Worm (Caenorhabditis elegans): ENCODE data around the gene ida-1.

ida-1 gene

DNA sequence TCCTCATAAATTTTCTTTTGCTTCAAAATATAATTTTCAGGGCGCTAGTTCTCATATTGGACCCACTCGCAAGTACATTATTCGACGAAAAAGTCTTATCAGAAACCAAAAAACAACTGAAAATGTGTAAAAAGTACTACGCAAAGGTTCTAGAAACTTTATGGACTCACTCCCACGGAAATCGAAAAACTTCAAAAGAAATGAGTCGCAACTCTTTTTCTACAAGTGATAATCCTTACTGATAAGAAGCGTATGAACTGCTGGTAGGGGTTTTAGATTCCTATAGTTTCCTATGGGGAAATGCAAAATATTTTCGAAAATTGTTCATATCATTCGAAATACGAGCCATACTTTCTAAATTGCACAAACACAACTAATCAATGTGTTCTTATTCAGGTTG lies 10.8 kb upstream of the ida-1 start, which contains the start of gene B0244.5:
B0244.5 (plus strand) TSS at position 301 of the 400 bp plus-strand sequence.
- no peak for TF ChIP-seq nhr-77 (tag; optimal IDR thresholded peaks at IDR 0.05)
- no peak for TF ChIP-seq C34B4.2 (tag; optimal IDR thresholded peaks at IDR 0.05)
- no peak for TF ChIP-seq Y116A8C.19 (tag; optimal IDR thresholded peaks at IDR 0.05; ENCODE audit: borderline replicate concordance)
- TF ChIP-seq pax-3 (tag; optimal IDR thresholded peaks at IDR 0.05) = no peak
- no peak for TF ChIP-seq irx-1 (tag; optimal IDR thresholded peaks at IDR 0.05)
- TF ChIP-seq F16B12.6 (tag; optimal IDR thresholded peaks at IDR 0.05) = no peak
- no peak for TF ChIP-seq tbx-2 (tag; optimal IDR thresholded peaks at IDR 0.05)
- TF ChIP-seq tlp-1 (tag; optimal IDR thresholded peaks at IDR 0.05) = no peak
- TF ChIP-seq nhr-19 (GFP tag; conservative IDR thresholded peaks at IDR 0.05) = no peak
- TF ChIP-seq lin-39 (tag; optimal IDR thresholded peaks at IDR 0.05) = no peak
- TF ChIP-seq swsn-7 (tag; optimal IDR thresholded peaks at IDR 0.05) = no peak
- TF ChIP-seq nhr-28 (tag; optimal IDR thresholded peaks at IDR 0.05) = no peak
- no peak for TF ChIP-seq unc-86 (tag; optimal IDR thresholded peaks at IDR 0.05)

DNA sequence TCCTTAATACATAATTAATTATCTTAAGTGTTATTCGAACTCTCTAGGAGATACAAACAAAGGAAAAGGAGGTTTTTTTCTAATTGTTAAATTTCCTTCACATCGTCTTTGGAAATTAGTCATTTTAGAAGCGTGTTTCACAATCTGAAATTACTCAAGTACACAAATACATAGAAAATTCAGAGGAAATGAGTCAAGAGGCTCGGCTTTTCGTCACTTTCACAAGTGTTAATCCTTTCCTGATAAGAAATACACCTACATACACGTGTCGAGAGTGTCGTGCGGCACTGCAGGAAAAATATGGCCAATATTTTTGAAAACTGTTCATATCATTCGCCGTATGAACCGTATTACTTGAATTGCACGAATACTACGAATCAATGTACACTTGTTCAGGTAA lies 8.2 kb upstream of the ida-1 start, which contains the start of gene B0244.4:
B0244.4 (plus strand) TSS at position 301 of the 400 bp plus-strand sequence.
- TF ChIP-seq mef-2 (tag; optimal IDR thresholded peaks at IDR 0.05) = no peak
- no peak for TF ChIP-seq egl-27 (tag; optimal IDR thresholded peaks at IDR 0.05)
- no peak for TF ChIP-seq unc-86 (tag; optimal IDR thresholded peaks at IDR 0.05)
- no peak for TF ChIP-seq unc-30 (tag; optimal IDR thresholded peaks at IDR 0.05)
- no peak for TF ChIP-seq C34B4.2 (tag; optimal IDR thresholded peaks at IDR 0.05)
- TF ChIP-seq elt-3 (tag; optimal IDR thresholded peaks at IDR 0.05) = no peak
- TF ChIP-seq irx-1 (tag; optimal IDR thresholded peaks at IDR 0.05) = no peak
- TF ChIP-seq tlp-1 (tag; optimal IDR thresholded peaks at IDR 0.05) = no peak
- no peak for TF ChIP-seq nhr-90 (tag; optimal IDR thresholded peaks at IDR 0.05; ENCODE audit: poor library complexity)
- TF ChIP-seq C16A3.4 (tag; optimal IDR thresholded peaks at IDR 0.05) = no peak
- no peak for TF ChIP-seq unc-130 (tag; optimal IDR thresholded peaks at IDR 0.05)
- TF ChIP-seq lin-35 (GFP tag; optimal IDR thresholded peaks at IDR 0.05) = no peak
- no peak for TF ChIP-seq sox-4 (tag; optimal IDR thresholded peaks at IDR 0.05)
- TF ChIP-seq nhr-12 (tag; optimal IDR thresholded peaks at IDR 0.05) = no peak
- TF ChIP-seq pax-3 (tag; optimal IDR thresholded peaks at IDR 0.05) = no peak
- no peak for TF ChIP-seq ces-1 (GFP tag; optimal IDR thresholded peaks at IDR 0.05)
- TF ChIP-seq xbp-1 (tag; optimal IDR thresholded peaks at IDR 0.05) = no peak
- no peak for TF ChIP-seq skn-1 (tag; optimal IDR thresholded peaks at IDR 0.05)
- no peak for TF ChIP-seq ceh-90 (tag; optimal IDR thresholded peaks at IDR 0.05)

DNA sequence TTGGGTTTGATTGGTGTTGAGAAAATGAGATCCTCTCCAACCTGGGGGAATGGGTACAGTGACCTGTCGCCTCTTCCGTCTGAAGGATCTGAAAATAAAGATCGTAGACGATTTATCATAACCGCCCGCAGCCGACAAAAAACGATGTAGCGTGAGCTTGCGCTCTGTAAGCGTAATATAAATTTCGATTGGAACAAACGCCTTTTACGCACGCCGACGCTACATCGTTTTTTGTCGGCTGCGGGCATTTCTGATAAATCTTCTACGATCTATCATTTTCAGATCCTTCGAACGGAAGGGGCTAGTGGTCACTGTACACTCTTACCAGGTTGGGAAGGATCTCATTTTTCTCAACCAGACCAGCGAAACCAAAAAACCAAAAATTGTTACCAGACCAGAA lies 7.0 kb upstream of the ida-1 start:
- TF ChIP-seq xbp-1 (tag; optimal IDR thresholded peaks at IDR 0.05) (no peak), tlp-1 (tag; optimal IDR thresholded peaks at IDR 0.05) (no peak), nhr-47 (tag; optimal IDR thresholded peaks at IDR 0.05) (no peak), irx-1 (tag; optimal IDR thresholded peaks at IDR 0.05) (no peak), hlh-4 (tag; optimal IDR thresholded peaks at IDR 0.05) (no peak), unc-62 (GFP tag; optimal IDR thresholded peaks at IDR 0.05) (no peak), unc-98 (GFP tag; IDR thresholded peaks at IDR 0.05) (no peak), zip-4 (GFP tag; optimal IDR thresholded peaks at IDR 0.05) (no peak), elt-3 (tag; optimal IDR thresholded peaks at IDR 0.05) (no peak), aha-1 (tag; optimal IDR thresholded peaks at IDR 0.05) (no peak), nhr-84 (tag; optimal IDR thresholded peaks at IDR 0.05) (no peak), C16A3.4 (tag; optimal IDR thresholded peaks at IDR 0.05) (no peak), nhr-76 (tag; optimal IDR thresholded peaks at IDR 0.05) (no peak), ceh-63 (GFP tag; optimal IDR thresholded peaks at IDR 0.05) (no peak), fkh-8 (tag; optimal IDR thresholded peaks at IDR 0.05) (no peak), efl-1 (optimal IDR thresholded peaks at IDR 0.05) (no peak), efl-1 (GFP tag; optimal IDR thresholded peaks at IDR 0.05 in 1 of 2) (no peak)

DNA sequence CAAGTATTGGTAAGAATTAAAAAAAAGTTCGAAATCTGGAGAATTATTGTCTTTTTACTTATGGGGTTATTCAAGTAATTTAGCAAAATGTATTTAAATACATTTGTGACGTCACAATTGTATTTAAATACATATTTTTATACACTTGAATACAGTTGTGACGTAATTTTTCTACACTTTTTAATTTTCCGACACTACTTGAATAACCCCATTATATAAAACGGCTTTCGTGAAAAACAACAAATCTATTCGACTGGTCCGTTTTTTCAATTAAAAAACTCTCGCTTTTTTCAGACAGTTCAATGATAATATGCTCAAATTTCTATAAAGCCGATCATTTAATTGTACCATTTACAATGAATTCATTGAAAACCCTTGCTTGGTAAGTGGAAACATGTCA lies 4.8 kb upstream of the ida-1 start:
- TF ChIP-seq ama-1 (optimal IDR thresholded peaks at IDR 0.05) = no peak
- TF ChIP-seq mdl-1 (tag; optimal IDR thresholded peaks at IDR 0.05) = no peak
- no peak for TF ChIP-seq snpc-4 (tag; optimal IDR thresholded peaks at IDR 0.05)
- no peak for TF ChIP-seq C34B4.2 (tag; optimal IDR thresholded peaks at IDR 0.05)
- TF ChIP-seq pag-3 (tag; optimal IDR thresholded peaks at IDR 0.05; ENCODE audit: borderline replicate concordance, insufficient read depth) = no peak
- no peak for TF ChIP-seq hlh-4 (tag; optimal IDR thresholded peaks at IDR 0.05)
- TF ChIP-seq mep-1 (tag; optimal IDR thresholded peaks at IDR 0.05) = no peak
- TF ChIP-seq nhr-12 (tag; optimal IDR thresholded peaks at IDR 0.05) = no peak
- no peak for TF ChIP-seq efl-3 (GFP tag; optimal IDR thresholded peaks at IDR 0.05)

All from whole organism, L1 larva.